Worm (Caenorhabditis elegans) whole organism, L4 larva: ENCODE results near the gene T23B12.5.

Experiments
- Y5F2A.4 ChIP-seq: fragments of 200-800 bp; sonication (Bioruptor generic); optimal IDR thresholded peaks from 2 replicates; lab custom pipeline; 2018; ENCODE audit warnings: mild to moderate bottlenecking, missing genetic modification characterization, missing compliant biosample characterization
- arid-1 ChIP-seq: fragments of 200-800 bp; sonication (Bioruptor generic); conservative IDR thresholded peaks from 2 replicates; pipeline ENCODE4 v1.3.6; 2022; ENCODE audit warnings: missing genetic modification reagents, missing genetic modification characterization, missing compliant biosample characterization
- ceh-82 ChIP-seq: sonication (generic microtip); optimal IDR thresholded peaks from 2 replicates; lab custom pipeline; 2017; ENCODE audit warnings: missing biosample characterization, missing genetic modification characterization
- lin-13 ChIP-seq: fragments of 150-350 bp; optimal IDR thresholded peaks from 2 replicates; lab custom pipeline; 2014; ENCODE audit warnings: missing biosample characterization, missing genetic modification reagents, missing genetic modification characterization
- lin-15B ChIP-seq: fragments of 150-350 bp; sonication (generic microtip); optimal IDR thresholded peaks from 3 replicates; lab custom pipeline; 2014; ENCODE audit warnings: missing biosample characterization, missing genetic modification characterization
- lin-39 ChIP-seq: fragments of 150-350 bp; optimal IDR thresholded peaks from 2 replicates; lab custom pipeline; 2014; ENCODE audit warnings: missing biosample characterization, missing genetic modification reagents, missing genetic modification characterization
- lsy-2 ChIP-seq, 2 experiments: fragments of 150-350 bp in 1 of 2; sonication (generic microtip) in 1 of 2; optimal IDR thresholded peaks; 2 replicates each; lab custom pipeline; 2014 to 2017; ENCODE audit warnings: missing biosample characterization in 2 of 2, missing genetic modification characterization in 2 of 2
- nhr-11 ChIP-seq: fragments of 150-350 bp; optimal IDR thresholded peaks from 2 replicates; lab custom pipeline; 2014; ENCODE audit warnings: missing biosample characterization, missing genetic modification characterization
- nhr-48 ChIP-seq: sonication (generic microtip); optimal IDR thresholded peaks from 2 replicates; lab custom pipeline; 2016; ENCODE audit warnings: mild to moderate bottlenecking, missing genetic modification characterization, missing compliant biosample characterization
- skn-1 ChIP-seq: fragments of 150-350 bp; optimal IDR thresholded peaks from 2 replicates; lab custom pipeline; 2014; ENCODE audit warnings: missing biosample characterization, missing genetic modification characterization
- zip-11 ChIP-seq: fragments of 200-800 bp; sonication (Bioruptor generic); IDR thresholded peaks from 2 replicates; pipeline ENCODE4 v1.3.6; 2022; ENCODE audit warnings: missing genetic modification characterization, missing compliant biosample characterization

DNA sequence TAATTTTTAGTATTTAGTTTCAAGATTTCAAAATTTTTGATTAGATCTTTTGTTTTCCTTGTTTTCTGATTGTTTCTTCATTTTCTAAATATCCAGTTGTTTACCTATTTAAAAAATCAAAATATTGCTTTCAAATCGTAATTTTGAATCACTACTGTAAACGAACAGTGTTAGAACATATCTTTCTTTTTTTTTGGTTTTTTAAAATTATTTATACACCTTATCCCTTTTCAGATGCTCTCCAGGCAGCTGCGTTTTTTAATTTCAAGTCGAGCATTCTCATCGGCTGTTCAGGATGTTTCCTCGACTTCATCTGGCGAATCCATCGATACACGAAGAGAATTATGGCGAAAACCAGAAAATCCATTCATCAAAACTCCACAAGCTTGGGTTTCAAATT lies 19.2 kb upstream of the T23B12.5 start, which contains the start of gene mrpl-4:
- no peak for TF ChIP-seq lin-13 (GFP tag; lab: Kevin White, UChicago)
- TF ChIP-seq lin-15B (tag; lab: Kevin White, UChicago): no peak
- TF ChIP-seq lsy-2 (tag; optimal IDR thresholded peaks at IDR 0.05; lab: Kevin White, UChicago): no peak
- no peak for TF ChIP-seq arid-1 (GFP tag; lab: Robert Waterston, UW)
- no peak for TF ChIP-seq nhr-11 (tag; lab: Kevin White, UChicago)
- TF ChIP-seq Y5F2A.4 (GFP tag; lab: Kevin White, UChicago): no peak
- no peak for TF ChIP-seq ceh-82 (tag; lab: Kevin White, UChicago)
- TF ChIP-seq lin-39 (tag; lab: Kevin White, UChicago): no peak
- no peak for TF ChIP-seq skn-1 (tag; lab: Kevin White, UChicago)
- no peak for TF ChIP-seq nhr-48
- no peak for TF ChIP-seq zip-11
